Fruit fly (Drosophila melanogaster): Measurements from ENCODE around the gene Cyp6d5.

Gene Cyp6d5

dm6 chr3R:14032422-14033188, 3.6 kb downstream of the Cyp6d5 start:
- no peak for TF ChIP-seq CG8478 (optimal IDR thresholded peaks at IDR 0.05)
- TF ChIP-seq CTCF (optimal IDR thresholded peaks at IDR 0.05), result no peak

DNA sequence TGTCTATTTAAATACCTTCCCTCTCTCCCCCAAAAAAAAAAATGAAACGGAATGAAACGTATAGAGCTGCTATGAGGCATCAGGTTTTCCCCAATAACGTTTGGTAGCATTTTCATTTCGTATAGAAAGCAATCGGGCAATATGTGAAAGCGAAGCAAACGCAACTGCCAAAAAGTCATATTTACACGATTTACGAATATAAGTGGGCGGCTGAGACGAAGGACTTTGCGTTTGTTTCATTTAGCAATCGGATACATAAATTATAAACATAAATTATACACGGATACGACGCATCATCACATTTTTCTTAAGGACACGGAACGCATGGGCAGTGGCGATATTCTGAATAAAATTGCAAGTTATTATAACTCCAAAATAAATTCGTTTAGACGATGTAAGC, 5.6 kb downstream of the Cyp6d5 start:
- no peak for TF ChIP-seq CG8478 (optimal IDR thresholded peaks at IDR 0.05)
- no peak for TF ChIP-seq CTCF (optimal IDR thresholded peaks at IDR 0.05)

- TF ChIP-seq CTCF (optimal IDR thresholded peaks at IDR 0.05) (no peak), CG8478 (optimal IDR thresholded peaks at IDR 0.05) (no peak)
These were observed 7.0 kb downstream of the Cyp6d5 start, which contains the start of gene CG9922 for dm6 chr3R:14035924-14036448. Gene CG9922 (minus strand): TSS chr3R:14036398.

DNA sequence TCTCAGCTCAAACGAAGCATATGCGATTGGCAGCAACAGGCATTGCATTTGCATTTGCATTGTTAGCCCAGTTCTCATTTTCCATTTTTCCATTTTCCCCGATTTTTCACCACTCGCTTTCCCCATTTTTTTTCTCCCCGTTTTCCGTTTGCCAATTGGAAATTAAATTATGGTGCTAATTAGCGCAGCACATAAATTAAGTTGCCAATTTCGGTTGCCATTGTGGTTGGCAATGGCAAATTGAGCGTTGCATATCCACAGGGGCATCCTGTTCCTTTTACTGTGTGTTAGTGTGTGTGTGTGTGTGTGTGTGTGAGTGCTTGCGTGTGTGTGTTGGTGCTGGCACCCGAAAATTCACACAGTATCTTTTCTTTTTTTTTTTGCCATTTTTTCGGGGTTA, 8.3 kb downstream of the Cyp6d5 start:
- TF ChIP-seq CG8478 (optimal IDR thresholded peaks at IDR 0.05), result no peak
- TF ChIP-seq CTCF (optimal IDR thresholded peaks at IDR 0.05), result no peak

- no peak for TF ChIP-seq CG8478 (optimal IDR thresholded peaks at IDR 0.05)
- no peak for TF ChIP-seq CTCF (optimal IDR thresholded peaks at IDR 0.05)
These were observed 12.0 kb downstream of the Cyp6d5 start for dm6 chr3R:14041036-14041435.

DNA sequence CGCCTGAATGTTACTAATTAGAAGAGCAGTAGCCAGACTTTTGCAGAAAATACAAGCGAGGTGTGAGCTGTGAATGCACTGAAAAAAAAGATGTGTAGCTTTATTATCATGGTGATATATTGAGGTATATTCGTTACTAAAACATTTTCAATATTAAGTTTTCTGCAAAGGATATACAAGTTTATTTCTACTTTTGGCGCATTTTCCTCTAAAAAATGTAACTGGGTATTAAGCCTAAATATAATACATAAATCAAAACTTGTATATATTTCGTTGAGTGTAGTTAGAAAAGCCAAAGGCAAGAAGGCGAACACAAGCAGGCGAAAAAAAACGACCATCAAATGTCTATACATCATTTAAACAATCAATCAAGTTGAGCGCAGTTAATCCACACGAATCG, 12.6 kb downstream of the Cyp6d5 start:
- TF ChIP-seq CG8478 (optimal IDR thresholded peaks at IDR 0.05) (no peak), CTCF (optimal IDR thresholded peaks at IDR 0.05) (no peak)

dm6 chr3R:14044361-14044860, 15.4 kb downstream of the Cyp6d5 start:
- no peak for TF ChIP-seq CG8478 (optimal IDR thresholded peaks at IDR 0.05)
- TF ChIP-seq CTCF (optimal IDR thresholded peaks at IDR 0.05), result no peak

dm6 chr3R:14048702-14049142, 19.7 kb downstream of the Cyp6d5 start:
- TF ChIP-seq CTCF (optimal IDR thresholded peaks at IDR 0.05) (no peak), CG8478 (optimal IDR thresholded peaks at IDR 0.05) (no peak)

- TF ChIP-seq CTCF (optimal IDR thresholded peaks at IDR 0.05) (no peak), CG8478 (optimal IDR thresholded peaks at IDR 0.05) (no peak)
These were observed 21.6 kb downstream of the Cyp6d5 start for dm6 chr3R:14050556-14051170.

- TF ChIP-seq CTCF (optimal IDR thresholded peaks at IDR 0.05), result no peak
- no peak for TF ChIP-seq CG8478 (optimal IDR thresholded peaks at IDR 0.05)
These were observed 22.4 kb downstream of the Cyp6d5 start for dm6 chr3R:14051391-14051852.

DNA sequence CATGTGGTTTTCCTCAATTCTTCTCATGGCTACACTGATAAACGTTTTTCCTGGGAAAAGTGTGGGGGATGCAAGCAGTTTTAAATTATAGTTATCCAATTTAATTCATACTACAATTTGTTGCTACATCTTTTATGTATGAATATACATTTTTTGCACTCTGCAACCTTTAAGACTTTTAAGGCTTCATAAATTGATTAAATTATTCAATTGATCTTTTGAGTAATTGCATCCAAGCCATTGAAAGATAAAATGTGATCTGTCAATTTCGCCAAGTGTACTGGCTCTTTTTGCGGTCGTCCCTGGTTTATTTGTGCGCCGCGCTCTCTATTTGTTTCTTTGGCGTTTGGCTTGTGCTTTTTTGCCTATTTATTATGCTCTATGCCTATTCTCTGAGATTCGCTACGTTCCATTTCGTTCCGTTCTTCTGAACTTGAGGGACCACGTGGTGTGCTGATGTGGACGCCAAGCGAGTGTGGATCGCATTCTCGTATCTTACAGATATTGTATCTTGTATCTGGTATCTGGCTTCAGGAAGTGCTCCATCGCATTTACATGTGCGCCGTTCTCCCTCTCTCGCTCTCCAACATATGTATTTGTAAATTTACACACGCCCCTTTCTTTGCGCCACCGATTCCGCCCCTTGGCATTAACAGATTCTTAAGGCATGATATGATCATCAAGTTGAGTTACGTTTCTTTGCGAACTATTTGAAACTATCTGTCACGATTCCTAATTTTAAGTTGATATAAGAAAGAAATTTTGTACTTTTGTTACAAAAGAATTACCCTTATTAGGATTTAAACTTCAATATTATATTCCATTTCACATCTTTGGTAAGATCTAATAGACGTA, 23.4 kb downstream of the Cyp6d5 start:
- TF ChIP-seq CTCF (optimal IDR thresholded peaks at IDR 0.05) (no peak), CG8478 (optimal IDR thresholded peaks at IDR 0.05) (no peak)

- no peak for TF ChIP-seq CTCF (optimal IDR thresholded peaks at IDR 0.05)
- no peak for TF ChIP-seq CG8478 (optimal IDR thresholded peaks at IDR 0.05)
These were observed 24.2 kb downstream of the Cyp6d5 start for dm6 chr3R:14053037-14053808.

- TF ChIP-seq CTCF (optimal IDR thresholded peaks at IDR 0.05) (no peak), CG8478 (optimal IDR thresholded peaks at IDR 0.05) (no peak)
These were observed 25.1 kb downstream of the Cyp6d5 start for dm6 chr3R:14054103-14054502.

dm6 chr3R:14055944-14056319, 26.9 kb downstream of the Cyp6d5 start:
- no peak for TF ChIP-seq CG8478 (optimal IDR thresholded peaks at IDR 0.05)
- TF ChIP-seq CTCF (optimal IDR thresholded peaks at IDR 0.05), result no peak

Measured in S2 (cell line).